Fruit fly (Drosophila melanogaster) whole organism, embryonic: ENCODE results near the gene Mon1.

Experiments used
- Abd-B ChIP-seq: fragments of 200-800 bp; sonication (Bioruptor generic); optimal IDR thresholded peaks from 2 replicates; lab custom pipeline; 2018; ENCODE audit warnings: missing biosample characterization, mild to moderate bottlenecking, missing genetic modification characterization, moderate library complexity
- CG10147 ChIP-seq: fragments of 200-800 bp; sonication (Bioruptor generic); optimal IDR thresholded peaks from 2 replicates; lab custom pipeline; 2019; ENCODE audit warnings: missing biosample characterization, mild to moderate bottlenecking, missing genetic modification characterization, moderate library complexity
- CG10565 ChIP-seq: fragments of 200-800 bp; sonication (Bioruptor generic); optimal IDR thresholded peaks from 3 replicates; lab custom pipeline; 2016; ENCODE audit warnings: missing biosample characterization, mild to moderate bottlenecking, missing genetic modification characterization
- CG11398 ChIP-seq: fragments of 200-800 bp; sonication (Bioruptor generic); optimal IDR thresholded peaks from 2 replicates; lab custom pipeline; 2016; ENCODE audit warnings: missing biosample characterization, missing genetic modification characterization
- CG12659 ChIP-seq: fragments of 200-800 bp; sonication (Bioruptor generic); optimal IDR thresholded peaks from 3 replicates; lab custom pipeline; 2017; ENCODE audit warnings: mild to moderate bottlenecking, missing biosample characterization, missing genetic modification reagents, missing genetic modification characterization
- CG13296 ChIP-seq: fragments of 200-800 bp; sonication (Bioruptor generic); optimal IDR thresholded peaks from 3 replicates; lab custom pipeline; 2018; ENCODE audit warnings: missing biosample characterization, mild to moderate bottlenecking, missing genetic modification characterization
- CG13424 ChIP-seq: fragments of 200-800 bp; sonication (Bioruptor generic); optimal IDR thresholded peaks from 2 replicates; lab custom pipeline; 2019; ENCODE audit warnings: missing biosample characterization, mild to moderate bottlenecking, missing genetic modification characterization, moderate library complexity
- CG15696 ChIP-seq: fragments of 200-800 bp; sonication (Bioruptor generic); optimal IDR thresholded peaks from 2 replicates; lab custom pipeline; 2019; ENCODE audit warnings: missing biosample characterization, mild to moderate bottlenecking, missing genetic modification characterization, moderate library complexity
- CG1603 ChIP-seq: fragments of 200-800 bp; sonication (Bioruptor generic); optimal IDR thresholded peaks from 2 replicates; lab custom pipeline; 2019; ENCODE audit warnings: missing biosample characterization, mild to moderate bottlenecking, missing genetic modification characterization, moderate library complexity
- CG17328 ChIP-seq: fragments of 200-800 bp; sonication (Bioruptor generic); IDR thresholded peaks from 2 replicates; pipeline ENCODE4 v1.3.6; 2022; ENCODE audit warnings: missing biosample characterization, missing genetic modification characterization
- CG4404 ChIP-seq: fragments of 200-800 bp; sonication (Bioruptor generic); IDR thresholded peaks from 2 replicates; pipeline ENCODE4 v1.3.6; 2022; ENCODE audit warnings: missing biosample characterization, missing genetic modification characterization
- CG4730 ChIP-seq: fragments of 200-800 bp; sonication (Bioruptor generic); IDR thresholded peaks from 2 replicates; pipeline ENCODE4 v1.3.6; 2022; ENCODE audit warnings: missing biosample characterization, missing genetic modification characterization
- CG8388 ChIP-seq: fragments of 200-800 bp; sonication (Bioruptor generic); optimal IDR thresholded peaks from 2 replicates; lab custom pipeline; 2019; ENCODE audit warnings: missing biosample characterization, mild to moderate bottlenecking, missing genetic modification characterization, moderate library complexity
- Chrac-16 ChIP-seq: fragments of 200-800 bp; sonication (Bioruptor generic); optimal IDR thresholded peaks from 3 replicates; lab custom pipeline; 2016; ENCODE audit warnings: missing biosample characterization, missing genetic modification characterization
- Dbx ChIP-seq: fragments of 200-800 bp; sonication (Bioruptor generic); IDR thresholded peaks from 3 replicates; pipeline ENCODE4 v1.3.6; 2022; ENCODE audit warnings: missing biosample characterization, missing genetic modification characterization
- Dek ChIP-seq: fragments of 200-800 bp; sonication (Bioruptor generic); optimal IDR thresholded peaks from 3 replicates; lab custom pipeline; 2019; ENCODE audit warnings: missing biosample characterization, mild to moderate bottlenecking, missing genetic modification characterization, moderate library complexity
- Fer3 ChIP-seq: fragments of 200-800 bp; sonication (Bioruptor generic); optimal IDR thresholded peaks from 2 replicates; lab custom pipeline; 2018; ENCODE audit warnings: missing biosample characterization, mild to moderate bottlenecking, missing genetic modification characterization, moderate library complexity
- HmgD ChIP-seq: fragments of 200-800 bp; sonication (Bioruptor generic); optimal IDR thresholded peaks from 3 replicates; lab custom pipeline; 2016; ENCODE audit warnings: missing biosample characterization, missing genetic modification characterization
- Mrtf ChIP-seq: fragments of 200-800 bp; sonication (Bioruptor generic); IDR thresholded peaks from 3 replicates; pipeline ENCODE4 v1.3.6; 2022; ENCODE audit warnings: missing biosample characterization, missing genetic modification characterization
- Nf-YB ChIP-seq: fragments of 200-800 bp; sonication (Bioruptor generic); optimal IDR thresholded peaks from 3 replicates; lab custom pipeline; 2019; ENCODE audit warnings: missing biosample characterization, mild to moderate bottlenecking, missing genetic modification characterization, moderate library complexity
- Nf-YC ChIP-seq: fragments of 200-800 bp; optimal IDR thresholded peaks from 3 replicates; lab custom pipeline; 2019; ENCODE audit warnings: missing biosample characterization, mild to moderate bottlenecking, missing genetic modification characterization, moderate library complexity
- Oli ChIP-seq: fragments of 200-800 bp; sonication (Bioruptor generic); optimal IDR thresholded peaks from 2 replicates; lab custom pipeline; 2018; ENCODE audit warnings: missing biosample characterization, mild to moderate bottlenecking, missing genetic modification characterization, moderate library complexity
- Scr ChIP-seq: fragments of 200-800 bp; sonication (Bioruptor generic); IDR thresholded peaks from 2 replicates; pipeline ENCODE4 v1.3.6; 2022; ENCODE audit warnings: missing biosample characterization, missing genetic modification characterization; ENCODE audit not compliant: partially characterized antibody
- Sry-β ChIP-seq: fragments of 200-800 bp; sonication (Bioruptor generic); optimal IDR thresholded peaks from 2 replicates; lab custom pipeline; 2018; ENCODE audit warnings: missing biosample characterization, mild to moderate bottlenecking, missing genetic modification characterization, moderate library complexity
- TFAM ChIP-seq: fragments of 200-800 bp; sonication (Bioruptor generic); optimal IDR thresholded peaks from 2 replicates; lab custom pipeline; 2017; ENCODE audit warnings: missing biosample characterization, missing genetic modification characterization, inconsistent platforms
- Tbp ChIP-seq: fragments of >200 bp; optimal IDR thresholded peaks from 2 replicates; lab custom pipeline; 2018; ENCODE audit warnings: missing biosample characterization, missing genetic modification characterization
- Xrp1 ChIP-seq: fragments of 200-800 bp; sonication (Bioruptor generic); IDR thresholded peaks from 2 replicates; pipeline ENCODE4 v1.3.6; 2022; ENCODE audit warnings: missing biosample characterization, missing genetic modification characterization
- abd-A ChIP-seq: fragments of 200-800 bp; sonication (Bioruptor generic); optimal IDR thresholded peaks from 3 replicates; lab custom pipeline; 2019; ENCODE audit warnings: missing biosample characterization, mild to moderate bottlenecking, missing genetic modification characterization, moderate library complexity
- ase ChIP-seq: fragments of 200-800 bp; sonication (Bioruptor generic); IDR thresholded peaks from 3 replicates; pipeline ENCODE4 v1.3.6; 2022; ENCODE audit warnings: missing biosample characterization, missing genetic modification characterization
- bowl ChIP-seq: fragments of 200-800 bp; sonication (Bioruptor generic); IDR thresholded peaks from 2 replicates; pipeline ENCODE4 v1.3.6; 2022; ENCODE audit warnings: missing biosample characterization, missing genetic modification characterization
- chinmo ChIP-seq: fragments of 200-800 bp; sonication (Bioruptor generic); IDR thresholded peaks from 4 replicates; pipeline ENCODE4 v1.3.6; 2022; ENCODE audit warnings: missing biosample characterization, missing genetic modification characterization; ENCODE audit not compliant: partially characterized antibody
- croc ChIP-seq: fragments of 200-800 bp; sonication (Bioruptor generic); conservative IDR thresholded peaks from 3 replicates; pipeline ENCODE4 v1.3.6; 2022; ENCODE audit warnings: missing biosample characterization, missing genetic modification characterization
- crp ChIP-seq, 2 experiments: fragments of 200-800 bp; sonication (Bioruptor generic); optimal IDR thresholded peaks; 2 replicates in 1 of 2; 3 replicates in 1 of 2; lab custom pipeline; 2017; ENCODE audit warnings: missing biosample characterization in 2 of 2, missing genetic modification characterization in 2 of 2, mild to moderate bottlenecking in 1 of 2, moderate library complexity in 1 of 2
- dpn ChIP-seq, 2 experiments: fragments of 200-800 bp; sonication (Bioruptor generic); optimal IDR thresholded peaks; 3 replicates each; lab custom pipeline; 2016; ENCODE audit warnings: missing biosample characterization in 2 of 2, missing genetic modification characterization in 2 of 2
- eve ChIP-seq, 2 experiments: fragments of >200 bp; optimal IDR thresholded peaks; 2 replicates each; lab custom pipeline; 2017; ENCODE audit warnings: missing biosample characterization in 2 of 2, missing genetic modification characterization in 2 of 2
- exex ChIP-seq: fragments of 200-800 bp; sonication (Bioruptor generic); optimal IDR thresholded peaks from 4 replicates; lab custom pipeline; 2018; ENCODE audit warnings: missing biosample characterization, mild to moderate bottlenecking, missing genetic modification characterization, moderate library complexity
- fd3F ChIP-seq: fragments of 200-800 bp; sonication (Bioruptor generic); optimal IDR thresholded peaks from 2 replicates; lab custom pipeline; 2018; ENCODE audit warnings: missing biosample characterization, mild to moderate bottlenecking, missing genetic modification characterization, moderate library complexity
- grau ChIP-seq: fragments of 200-800 bp; optimal IDR thresholded peaks from 3 replicates; lab custom pipeline; 2019; ENCODE audit warnings: missing biosample characterization, mild to moderate bottlenecking, missing genetic modification characterization, moderate library complexity
- gro ChIP-seq: fragments of 200-800 bp; sonication (Bioruptor generic); optimal IDR thresholded peaks from 2 replicates; lab custom pipeline; 2016; ENCODE audit warnings: missing biosample characterization, missing genetic modification characterization
- gsb-n ChIP-seq: fragments of 200-800 bp; sonication (Bioruptor generic); optimal IDR thresholded peaks from 3 replicates; lab custom pipeline; 2018; ENCODE audit warnings: missing biosample characterization, mild to moderate bottlenecking, missing genetic modification characterization
- gt ChIP-seq: fragments of 200-800 bp; sonication (Bioruptor generic); IDR thresholded peaks from 2 replicates; pipeline ENCODE4 v1.3.6; 2022; ENCODE audit warnings: missing biosample characterization, missing genetic modification characterization
- jigr1 ChIP-seq: fragments of 200-800 bp; sonication (Bioruptor generic); IDR thresholded peaks from 3 replicates; pipeline ENCODE4 v1.3.6; 2022; ENCODE audit warnings: missing biosample characterization, missing genetic modification characterization
- kni ChIP-seq: fragments of 200-800 bp; sonication (Bioruptor generic); optimal IDR thresholded peaks from 3 replicates; lab custom pipeline; 2017; ENCODE audit warnings: mild to moderate bottlenecking, missing biosample characterization, missing genetic modification reagents, missing genetic modification characterization
- run ChIP-seq: fragments of 200-800 bp; sonication (Bioruptor generic); optimal IDR thresholded peaks from 3 replicates; lab custom pipeline; 2018; ENCODE audit warnings: missing biosample characterization, mild to moderate bottlenecking, missing genetic modification characterization
- slp2 ChIP-seq: fragments of 200-800 bp; sonication (Bioruptor generic); optimal IDR thresholded peaks from 2 replicates; lab custom pipeline; 2016; ENCODE audit warnings: missing biosample characterization, missing genetic modification characterization
- stc ChIP-seq: fragments of 200-800 bp; sonication (Bioruptor generic); IDR thresholded peaks from 2 replicates; pipeline ENCODE4 v1.3.6; 2022; ENCODE audit warnings: missing biosample characterization, missing genetic modification characterization
- stwl ChIP-seq: fragments of 200-800 bp; sonication (Bioruptor generic); optimal IDR thresholded peaks from 3 replicates; lab custom pipeline; 2018; ENCODE audit warnings: missing biosample characterization, mild to moderate bottlenecking, missing genetic modification characterization, moderate library complexity
- ttk ChIP-seq: fragments of 200-800 bp; sonication (Bioruptor generic); IDR thresholded peaks from 2 replicates; pipeline ENCODE4 v2.1.2; 2022; ENCODE audit warnings: missing biosample characterization, missing genetic modification characterization
- tup ChIP-seq: fragments of 200-800 bp; sonication (Bioruptor generic); optimal IDR thresholded peaks from 2 replicates; lab custom pipeline; 2016; ENCODE audit warnings: missing biosample characterization, mild to moderate bottlenecking, missing genetic modification characterization, moderate library complexity

Mon1 gene

dm6 chr2L:4810044-4810609 is 40.3 kb upstream of the Mon1 start (continued):
- peak; percentile 70 for TF ChIP-seq gro
- TF ChIP-seq chinmo (GFP tag; lab: Robert Waterston, UW) = peak; percentile 91
- no peak for TF ChIP-seq gt
- TF ChIP-seq Nf-YC (tag; lab: Kevin White, UChicago) = peak; percentile 98
- TF ChIP-seq ttk (GFP tag; lab: Robert Waterston, UW) = no peak
- TF ChIP-seq CG10147 (GFP tag; lab: Kevin White, UChicago) = peak; percentile 55
- peak; percentile 45 for TF ChIP-seq CG1603 (tag; lab: Kevin White, UChicago)
- peak; percentile 63 for TF ChIP-seq CG13424 (tag; lab: Kevin White, UChicago)
- peak; percentile 74 for TF ChIP-seq stwl (tag; lab: Kevin White, UChicago)
- no peak for TF ChIP-seq CG4404 (GFP tag; lab: Robert Waterston, UW)
- TF ChIP-seq Dbx (GFP tag; lab: Robert Waterston, UW) = peak; percentile 61; the same call in 1 of the 3 replicates
- TF ChIP-seq Sry-β = no peak
- TF ChIP-seq Nf-YB = peak; percentile 95
- peak; percentile 60 for TF ChIP-seq Dek (tag; lab: Kevin White, UChicago)
- no peak for TF ChIP-seq jigr1
- TF ChIP-seq gsb-n (tag; lab: Kevin White, UChicago) = peak; percentile 24
- TF ChIP-seq CG8388 (GFP tag; lab: Kevin White, UChicago) = peak; percentile 40
- TF ChIP-seq Abd-B (GFP tag; lab: Kevin White, UChicago) = no peak
- peak; percentile 57 for TF ChIP-seq grau (tag; lab: Kevin White, UChicago)
- TF ChIP-seq exex (tag; lab: Kevin White, UChicago) = peak; percentile 14
- TF ChIP-seq tup (GFP tag; lab: Kevin White, UChicago) = peak; percentile 19
- TF ChIP-seq HmgD (GFP tag; lab: Kevin White, UChicago) = peak; percentile 17
- peak; percentile 32 for TF ChIP-seq run
- no peak for TF ChIP-seq Tbp (GFP tag; lab: Kevin White, UChicago)
- peak; percentile 35 for TF ChIP-seq Fer3 (tag; lab: Kevin White, UChicago)
- no peak for TF ChIP-seq Mrtf (GFP tag; lab: Robert Waterston, UW)
- peak; percentile 48 for TF ChIP-seq Xrp1 (GFP tag; lab: Robert Waterston, UW)
- no peak for TF ChIP-seq croc (GFP tag; lab: Robert Waterston, UW)
- TF ChIP-seq fd3F (GFP tag; lab: Kevin White, UChicago) = peak; percentile 14
- peak; percentile 71 for TF ChIP-seq CG12659 (GFP tag; lab: Kevin White, UChicago)
- TF ChIP-seq ase (GFP tag; lab: Robert Waterston, UW) = no peak
- TF ChIP-seq TFAM (GFP tag; lab: Kevin White, UChicago) = no peak
- TF ChIP-seq eve (GFP tag; optimal IDR thresholded peaks at IDR 0.05; lab: Kevin White, UChicago) = no peak
- peak; percentile 6 for TF ChIP-seq Oli (tag; lab: Kevin White, UChicago)
- TF ChIP-seq kni (GFP tag; lab: Kevin White, UChicago) = peak; percentile 95
- peak; percentile 51 for TF ChIP-seq Scr
- no peak for TF ChIP-seq CG11398 (GFP tag; lab: Kevin White, UChicago)
- no peak; the same call in 1 of the 2 replicates for TF ChIP-seq CG4730 (GFP tag; lab: Robert Waterston, UW)
- peak; percentile 8 to 64 for TF ChIP-seq dpn (GFP tag; optimal IDR thresholded peaks at IDR 0.05; lab: Kevin White, UChicago)
- peak; percentile 27; the same call in 1 of the 2 replicates for TF ChIP-seq stc (GFP tag; lab: Robert Waterston, UW)
- TF ChIP-seq CG15696 = no peak
- no peak for TF ChIP-seq slp2 (GFP tag; lab: Kevin White, UChicago)
- peak in 1 of 2 experiments; percentile 48 for TF ChIP-seq crp (GFP tag; optimal IDR thresholded peaks at IDR 0.05; lab: Kevin White, UChicago)
- no peak for TF ChIP-seq bowl (GFP tag; lab: Robert Waterston, UW)
- peak; percentile 25 for TF ChIP-seq Chrac-16 (GFP tag; lab: Kevin White, UChicago)
- TF ChIP-seq CG10565 (GFP tag; lab: Kevin White, UChicago) = no peak
- TF ChIP-seq abd-A = peak; percentile 76
- no peak for TF ChIP-seq CG13296 (GFP tag; lab: Kevin White, UChicago)
- TF ChIP-seq CG17328 (GFP tag; lab: Robert Waterston, UW) = 0 out of 2 replicates have a peak, but pooled peaks have one; percentile 27
